Worm (Caenorhabditis elegans) whole organism, young adult: ENCODE results near the gene F57B9.8.

ENCODE experiments used
- B0019.2 ChIP-seq: fragments of 200-800 bp; sonication (Bioruptor generic); conservative IDR thresholded peaks from 2 replicates; pipeline ENCODE4 v1.3.6; 2022; ENCODE audit warnings: missing genetic modification reagents, missing genetic modification characterization, missing compliant biosample characterization
- B0035.1 ChIP-seq: sonication (generic microtip); optimal IDR thresholded peaks from 2 replicates; lab custom pipeline; 2016; ENCODE audit warnings: missing genetic modification characterization, mild to moderate bottlenecking, missing compliant biosample characterization, missing genotype, missing genetic modification reagents
- F22D6.2 ChIP-seq: sonication (generic microtip); optimal IDR thresholded peaks from 2 replicates; lab custom pipeline; 2016; ENCODE audit warnings: mild to moderate bottlenecking, missing genetic modification characterization, missing compliant biosample characterization
- F23B12.7 ChIP-seq: sonication (generic microtip); optimal IDR thresholded peaks from 2 replicates; lab custom pipeline; 2017; ENCODE audit warnings: missing genetic modification characterization, mild to moderate bottlenecking, missing compliant biosample characterization, antibody characterized with exemption, moderate library complexity; ENCODE audit not compliant: insufficient read depth
- F52B5.7 ChIP-seq: sonication (generic microtip); optimal IDR thresholded peaks from 2 replicates; lab custom pipeline; 2016; ENCODE audit warnings: mild to moderate bottlenecking, missing genetic modification characterization, missing compliant biosample characterization
- F57C9.4 ChIP-seq: sonication (generic microtip); optimal IDR thresholded peaks from 2 replicates; lab custom pipeline; 2017; ENCODE audit warnings: mild to moderate bottlenecking, missing genetic modification characterization, missing compliant biosample characterization
- K11D2.4 ChIP-seq: fragments of 200-800 bp; sonication (Bioruptor generic); IDR thresholded peaks from 2 replicates; pipeline ENCODE4 v1.3.6; 2022; ENCODE audit warnings: missing genetic modification reagents, missing genetic modification characterization, missing compliant biosample characterization
- K12H6.12 ChIP-seq: fragments of 200-800 bp; sonication (Bioruptor generic); optimal IDR thresholded peaks from 2 replicates; lab custom pipeline; 2018; ENCODE audit warnings: mild to moderate bottlenecking, missing genetic modification characterization, missing compliant biosample characterization
- Y53F4B.3 ChIP-seq: fragments of 200-800 bp; sonication (Bioruptor generic); IDR thresholded peaks from 2 replicates; pipeline ENCODE4 v1.3.6; 2022; ENCODE audit warnings: missing genetic modification reagents, missing genetic modification characterization, missing compliant biosample characterization
- Y67H2A.10 ChIP-seq: fragments of 200-800 bp; sonication (Bioruptor generic); conservative IDR thresholded peaks from 2 replicates; pipeline ENCODE4 v1.3.6; 2022; ENCODE audit warnings: missing genetic modification reagents, missing genetic modification characterization, missing compliant biosample characterization
- Y79H2A.3 ChIP-seq: fragments of 200-800 bp; sonication (Bioruptor generic); conservative IDR thresholded peaks from 2 replicates; pipeline ENCODE4 v1.3.6; 2022; ENCODE audit warnings: missing genetic modification reagents, missing genetic modification characterization, missing compliant biosample characterization
- ZK185.1 ChIP-seq: sonication (generic microtip); optimal IDR thresholded peaks from 2 replicates; lab custom pipeline; 2016; ENCODE audit warnings: mild to moderate bottlenecking, missing genetic modification characterization, missing compliant biosample characterization; ENCODE audit not compliant: poor library complexity, severe bottlenecking
- ama-1 ChIP-seq, 3 experiments: fragments of 150-350 bp in 1 of 3; sonication (generic microtip) in 2 of 3; optimal IDR thresholded peaks; 2 replicates each; lab custom pipeline; 2014 to 2018; ENCODE audit warnings: missing biosample characterization in 2 of 3, missing genetic modification characterization in 2 of 3, missing genetic modification reagents in 2 of 3
- atf-7 ChIP-seq: sonication (generic microtip); optimal IDR thresholded peaks from 2 replicates; lab custom pipeline; 2017; ENCODE audit warnings: mild to moderate bottlenecking, missing genetic modification characterization, missing compliant biosample characterization
- athp-1 ChIP-seq: sonication (generic microtip); optimal IDR thresholded peaks from 2 replicates; lab custom pipeline; 2017; ENCODE audit warnings: mild to moderate bottlenecking, missing genetic modification characterization, missing compliant biosample characterization
- cebp-1 ChIP-seq, 2 experiments: fragments of 200-800 bp in 1 of 2; sonication (Bioruptor generic) in 1 of 2; sonication (generic microtip) in 1 of 2; IDR thresholded peaks in 1 of 2; optimal IDR thresholded peaks in 1 of 2; 2 replicates each; pipeline versions ENCODE4 v1.3.6 to Lab custom; 2017 to 2022; ENCODE audit warnings: missing compliant biosample characterization in 2 of 2, missing genetic modification characterization in 2 of 2, mild to moderate bottlenecking in 1 of 2, missing genetic modification reagents in 1 of 2, moderate library complexity in 1 of 2
- ceh-100 ChIP-seq: fragments of 200-800 bp; sonication (Bioruptor generic); IDR thresholded peaks from 2 replicates; pipeline ENCODE4 v1.3.6; 2022; ENCODE audit warnings: missing genetic modification reagents, missing genetic modification characterization, missing compliant biosample characterization
- ceh-27 ChIP-seq: fragments of 200-800 bp; sonication (Bioruptor generic); optimal IDR thresholded peaks from 2 replicates; lab custom pipeline; 2018; ENCODE audit warnings: mild to moderate bottlenecking, missing genetic modification characterization, moderate library complexity, missing compliant biosample characterization
- ceh-40 ChIP-seq: fragments of 200-800 bp; sonication (Bioruptor generic); IDR thresholded peaks from 2 replicates; pipeline ENCODE4 v1.3.6; 2022; ENCODE audit warnings: missing genetic modification characterization, missing compliant biosample characterization
- die-1 ChIP-seq: sonication (generic microtip); optimal IDR thresholded peaks from 2 replicates; lab custom pipeline; 2016; ENCODE audit warnings: missing genotype, mild to moderate bottlenecking, missing genetic modification characterization, missing compliant biosample characterization
- egl-18 ChIP-seq: fragments of 200-800 bp; sonication (Bioruptor generic); IDR thresholded peaks from 2 replicates; pipeline ENCODE4 v1.3.6; 2022; ENCODE audit warnings: missing genetic modification reagents, missing genetic modification characterization, missing compliant biosample characterization
- egl-44 ChIP-seq: fragments of 200-800 bp; sonication (Bioruptor generic); IDR thresholded peaks from 2 replicates; pipeline ENCODE4 v1.3.6; 2022; ENCODE audit warnings: missing genetic modification reagents, missing genetic modification characterization, missing compliant biosample characterization
- ekl-4 ChIP-seq: fragments of 200-800 bp; sonication (Bioruptor generic); IDR thresholded peaks from 2 replicates; pipeline ENCODE4 v1.3.6; 2022; ENCODE audit warnings: missing genetic modification reagents, missing genetic modification characterization, missing compliant biosample characterization
- fkh-3 ChIP-seq: sonication (generic microtip); optimal IDR thresholded peaks from 2 replicates; lab custom pipeline; 2016; ENCODE audit warnings: mild to moderate bottlenecking, missing genetic modification characterization, missing compliant biosample characterization
- hrde-1 ChIP-seq: sonication (generic microtip); optimal IDR thresholded peaks from 2 replicates; lab custom pipeline; 2016; ENCODE audit warnings: missing genetic modification characterization, mild to moderate bottlenecking, missing compliant biosample characterization, moderate library complexity, missing genotype, missing genetic modification reagents, borderline replicate concordance
- hsf-1 ChIP-seq: fragments of 200-800 bp; sonication (Bioruptor generic); IDR thresholded peaks from 2 replicates; pipeline ENCODE4 v1.3.6; 2022; ENCODE audit warnings: missing genetic modification reagents, missing genetic modification characterization, missing compliant biosample characterization
- lin-54 ChIP-seq: fragments of 200-800 bp; sonication (Bioruptor generic); optimal IDR thresholded peaks from 2 replicates; lab custom pipeline; 2018; ENCODE audit warnings: mild to moderate bottlenecking, missing genetic modification characterization, missing compliant biosample characterization
- lir-1 ChIP-seq: fragments of 200-800 bp; sonication (Bioruptor generic); conservative IDR thresholded peaks from 2 replicates; pipeline ENCODE4 v1.3.6; 2022; ENCODE audit warnings: missing genetic modification reagents, missing genetic modification characterization, missing compliant biosample characterization
- lsl-1 ChIP-seq: fragments of 200-800 bp; sonication (Bioruptor generic); optimal IDR thresholded peaks from 2 replicates; lab custom pipeline; 2018; ENCODE audit warnings: mild to moderate bottlenecking, missing genetic modification characterization, moderate library complexity, missing compliant biosample characterization
- madf-3 ChIP-seq: fragments of 200-800 bp; sonication (Bioruptor generic); IDR thresholded peaks from 2 replicates; pipeline ENCODE4 v1.3.6; 2022; ENCODE audit warnings: missing genetic modification reagents, missing genetic modification characterization, missing compliant biosample characterization
- mel-28 ChIP-seq: sonication (generic microtip); optimal IDR thresholded peaks from 2 replicates; lab custom pipeline; 2016; ENCODE audit warnings: borderline replicate concordance, mild to moderate bottlenecking, missing genetic modification characterization, missing compliant biosample characterization
- mes-4 ChIP-seq: sonication (generic microtip); optimal IDR thresholded peaks from 2 replicates; lab custom pipeline; 2016; ENCODE audit warnings: missing genotype, missing genetic modification characterization, missing compliant biosample characterization
- mxl-1 ChIP-seq: sonication (generic microtip); optimal IDR thresholded peaks from 2 replicates; lab custom pipeline; 2016; ENCODE audit warnings: missing genetic modification characterization, missing compliant biosample characterization
- nfyb-1 ChIP-seq: fragments of 200-800 bp; sonication (Bioruptor generic); IDR thresholded peaks from 2 replicates; pipeline ENCODE4 v1.3.6; 2022; ENCODE audit warnings: missing genetic modification reagents, missing genetic modification characterization, missing compliant biosample characterization
- nhr-120 ChIP-seq: fragments of 200-800 bp; sonication (Bioruptor generic); IDR thresholded peaks from 2 replicates; pipeline ENCODE4 v1.3.6; 2022; ENCODE audit warnings: missing genetic modification characterization, missing compliant biosample characterization
- nhr-179 ChIP-seq: sonication (generic microtip); optimal IDR thresholded peaks from 2 replicates; lab custom pipeline; 2016; ENCODE audit warnings: mild to moderate bottlenecking, missing genetic modification characterization, missing compliant biosample characterization
- nhr-27 ChIP-seq: fragments of 200-800 bp; sonication (Bioruptor generic); optimal IDR thresholded peaks from 2 replicates; lab custom pipeline; 2018; ENCODE audit warnings: mild to moderate bottlenecking, missing genetic modification characterization, moderate library complexity, missing compliant biosample characterization
- nhr-80 ChIP-seq: sonication (generic microtip); optimal IDR thresholded peaks from 2 replicates; lab custom pipeline; 2016; ENCODE audit warnings: missing genetic modification characterization, missing compliant biosample characterization
- repo-1 ChIP-seq: sonication (generic microtip); optimal IDR thresholded peaks from 2 replicates; lab custom pipeline; 2017; ENCODE audit warnings: mild to moderate bottlenecking, missing genetic modification characterization, missing compliant biosample characterization
- snpc-1.3 ChIP-seq: sonication (generic microtip); optimal IDR thresholded peaks from 2 replicates; lab custom pipeline; 2017; ENCODE audit warnings: missing genetic modification characterization, mild to moderate bottlenecking, missing compliant biosample characterization, antibody characterized with exemption, moderate library complexity, missing genotype, missing genetic modification reagents; ENCODE audit not compliant: insufficient read depth
- somi-1 ChIP-seq: fragments of 200-800 bp; sonication (Bioruptor generic); optimal IDR thresholded peaks from 2 replicates; lab custom pipeline; 2018; ENCODE audit warnings: mild to moderate bottlenecking, missing genetic modification characterization, missing compliant biosample characterization
- tbx-9 ChIP-seq: sonication (generic microtip); optimal IDR thresholded peaks from 2 replicates; lab custom pipeline; 2016; ENCODE audit warnings: borderline replicate concordance, missing genetic modification characterization, inconsistent platforms, missing compliant biosample characterization
- ztf-18 ChIP-seq: sonication (generic microtip); optimal IDR thresholded peaks from 2 replicates; lab custom pipeline; 2016; ENCODE audit warnings: missing genotype, mild to moderate bottlenecking, missing genetic modification characterization, missing compliant biosample characterization
- ztf-26 ChIP-seq: sonication (generic microtip); optimal IDR thresholded peaks from 2 replicates; lab custom pipeline; 2017; ENCODE audit warnings: missing genetic modification characterization, missing compliant biosample characterization

Gene F57B9.8

DNA sequence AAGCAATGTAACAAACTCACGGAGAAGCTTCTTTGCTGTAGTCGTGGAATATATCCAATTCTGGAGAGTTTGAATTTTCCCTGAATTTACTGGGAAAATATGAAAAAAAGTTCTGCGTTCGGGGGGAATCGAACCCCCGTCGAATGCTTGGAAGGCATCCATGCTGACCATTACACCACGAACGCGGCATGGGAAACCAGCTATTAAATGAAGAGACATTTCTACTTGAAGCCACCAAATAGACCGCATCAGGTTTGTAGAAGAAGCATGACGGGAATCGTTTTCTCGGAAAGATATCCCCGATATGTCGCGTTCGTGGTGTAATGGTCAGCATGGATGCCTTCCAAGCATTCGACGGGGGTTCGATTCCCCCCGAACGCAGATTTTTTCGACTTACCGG lies 46.6 kb downstream of the F57B9.8 start (continued):
- TF ChIP-seq athp-1 (tag; lab: Kevin White, UChicago) (peak; percentile 38), madf-3 (GFP tag; lab: Robert Waterston, UW) (0 out of 2 replicates have a peak, but pooled peaks have one; percentile 19), snpc-1.3 (tag; lab: Kevin White, UChicago) (peak; percentile 13), ama-1 (optimal IDR thresholded peaks at IDR 0.05; lab: Kevin White, UChicago) (no peak), ama-1 (GFP tag; optimal IDR thresholded peaks at IDR 0.05; lab: Kevin White, UChicago) (peak in 1 of 2 experiments; percentile 48), ekl-4 (GFP tag; lab: Robert Waterston, UW) (no peak), ztf-26 (tag; lab: Kevin White, UChicago) (peak; percentile 26), nfyb-1 (GFP tag; lab: Robert Waterston, UW) (peak; percentile 67; the same call in 1 of the 2 replicates)

ce11 chrIII:6887574-6887973 lies 47.5 kb downstream of the F57B9.8 start:
- TF ChIP-seq Y67H2A.10 (GFP tag; lab: Robert Waterston, UW) = 0 out of 2 replicates have a peak, but pooled peaks have one; percentile 38
- no peak for TF ChIP-seq F57C9.4 (tag; lab: Kevin White, UChicago)
- peak; percentile 85 for TF ChIP-seq hrde-1 (tag; lab: Kevin White, UChicago)
- TF ChIP-seq tbx-9 (tag; lab: Kevin White, UChicago) = no peak
- peak; percentile 54 for TF ChIP-seq repo-1 (tag; lab: Kevin White, UChicago)
- peak; percentile 39 for TF ChIP-seq lsl-1 (GFP tag; lab: Kevin White, UChicago)
- TF ChIP-seq egl-44 (GFP tag; lab: Robert Waterston, UW) = peak; percentile 70; the same call in 1 of the 2 replicates
- no peak for TF ChIP-seq atf-7 (tag; lab: Kevin White, UChicago)
- peak; percentile 83; the same call in 1 of the 2 replicates for TF ChIP-seq Y53F4B.3 (GFP tag; lab: Robert Waterston, UW)
- TF ChIP-seq hsf-1 = peak; percentile 64; the same call in 1 of the 2 replicates
- no peak for TF ChIP-seq F22D6.2 (tag; lab: Kevin White, UChicago)
- TF ChIP-seq lin-54 (GFP tag; lab: Kevin White, UChicago) = no peak
- no peak for TF ChIP-seq B0019.2 (GFP tag; lab: Robert Waterston, UW)
- no peak for TF ChIP-seq egl-18 (GFP tag; lab: Robert Waterston, UW)
- peak; percentile 63 for TF ChIP-seq athp-1 (tag; lab: Kevin White, UChicago)
- TF ChIP-seq ceh-100 = 0 out of 2 replicates have a peak, but pooled peaks have one; percentile 56
- peak; percentile 38; the same call in 1 of the 2 replicates for TF ChIP-seq lir-1 (GFP tag; lab: Robert Waterston, UW)
- TF ChIP-seq nhr-27 (tag; lab: Kevin White, UChicago) = peak; percentile 40
- TF ChIP-seq ZK185.1 (tag; lab: Kevin White, UChicago) = peak; percentile 75
- no peak for TF ChIP-seq mel-28 (tag; lab: Kevin White, UChicago)
- TF ChIP-seq mes-4 (tag; lab: Kevin White, UChicago) = peak; percentile 62
- TF ChIP-seq mxl-1 (tag; lab: Kevin White, UChicago) = peak; percentile 77
- TF ChIP-seq ceh-27 (GFP tag; lab: Kevin White, UChicago) = no peak
- peak; percentile 26 for TF ChIP-seq somi-1 (GFP tag; lab: Kevin White, UChicago)
- TF ChIP-seq nhr-179 (tag; lab: Kevin White, UChicago) = no peak
- peak; percentile 72; the same call in 1 of the 2 replicates for TF ChIP-seq Y79H2A.3 (GFP tag; lab: Robert Waterston, UW)
- no peak for TF ChIP-seq B0035.1 (tag; lab: Kevin White, UChicago)
- TF ChIP-seq K11D2.4 (GFP tag; lab: Robert Waterston, UW) = no peak; the same call in 1 of the 2 replicates
- TF ChIP-seq cebp-1 (GFP tag; IDR thresholded peaks at IDR 0.05; lab: Robert Waterston, UW) = no peak
- no peak for TF ChIP-seq cebp-1 (tag; optimal IDR thresholded peaks at IDR 0.05; lab: Kevin White, UChicago)
- TF ChIP-seq nhr-80 (tag; lab: Kevin White, UChicago) = peak; percentile 8
- TF ChIP-seq ekl-4 (GFP tag; lab: Robert Waterston, UW) = peak; percentile 64
- TF ChIP-seq nhr-120 (GFP tag; lab: Robert Waterston, UW) = 0 out of 2 replicates have a peak, but pooled peaks have one; percentile 40
- peak; percentile 51 for TF ChIP-seq fkh-3 (tag; lab: Kevin White, UChicago)
- TF ChIP-seq ceh-40 = 0 out of 2 replicates have a peak, but pooled peaks have one; percentile 62
- TF ChIP-seq F52B5.7 (tag; lab: Kevin White, UChicago) = peak; percentile 66
- peak; percentile 78 for TF ChIP-seq ztf-18 (tag; lab: Kevin White, UChicago)
- peak; percentile 93 for TF ChIP-seq die-1 (tag; lab: Kevin White, UChicago)
- TF ChIP-seq K12H6.12 (tag; lab: Kevin White, UChicago) = peak; percentile 53
- peak; percentile 92 for TF ChIP-seq F23B12.7 (tag; lab: Kevin White, UChicago)
